Fruit fly (Drosophila melanogaster): ENCODE measurements around the gene CG46523.

CG46523 gene

DNA sequence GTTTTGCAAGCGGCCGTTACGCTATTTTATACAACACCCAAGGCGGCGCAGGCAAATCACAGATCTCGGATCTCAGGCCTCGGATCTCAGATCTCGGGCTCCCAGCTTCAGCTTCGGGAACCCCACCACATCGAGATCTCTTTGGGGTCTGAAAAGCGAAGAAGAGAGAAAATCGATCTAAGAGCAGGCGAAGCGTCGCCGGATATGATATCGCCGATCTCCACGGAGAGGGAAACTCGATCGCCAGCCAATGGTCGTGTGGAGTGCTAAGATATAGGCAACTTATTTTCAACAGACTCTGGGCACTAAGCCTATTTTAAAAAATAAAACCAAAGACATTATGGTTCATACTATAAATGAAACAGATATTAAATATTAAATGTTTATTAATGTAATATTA is at the start of gene CG46523, which contains the start of gene CG5687:
Gene CG46523, minus strand, starts transcription at position 337 of the 400 bp plus-strand sequence.
Gene CG5687, minus strand, starts transcription at position 337 of the 400 bp plus-strand sequence.
- TF ChIP-seq Sin3A (optimal IDR thresholded peaks at IDR 0.05) (no peak), h (optimal IDR thresholded peaks at IDR 0.05) (no peak), psq (optimal IDR thresholded peaks at IDR 0.05) (no peak), ttk (optimal IDR thresholded peaks at IDR 0.05) (no peak)

DNA sequence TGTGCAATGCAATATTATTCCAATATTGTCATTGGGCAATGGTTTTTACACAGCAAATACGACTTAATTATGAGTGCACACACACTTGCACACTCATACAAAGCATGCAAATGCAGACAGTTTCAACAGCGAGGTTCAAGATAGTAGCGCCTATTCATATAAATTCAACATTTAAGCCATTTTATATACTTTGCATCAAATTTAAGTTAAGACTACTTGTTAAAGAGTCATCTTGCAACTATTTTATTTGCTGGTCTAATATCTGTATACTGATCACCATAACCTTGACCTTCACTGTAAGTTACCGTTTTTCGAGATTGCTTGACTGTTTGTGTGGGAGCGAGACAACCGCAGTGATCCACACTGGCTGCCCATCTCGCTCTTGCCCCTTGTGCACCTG is 46.5 kb upstream of the CG46523 start:
- TF ChIP-seq ttk (optimal IDR thresholded peaks at IDR 0.05) (no peak), psq (optimal IDR thresholded peaks at IDR 0.05) (no peak), h (optimal IDR thresholded peaks at IDR 0.05) (no peak), Sin3A (optimal IDR thresholded peaks at IDR 0.05) (no peak), insv (optimal IDR thresholded peaks at IDR 0.05) (no peak), Myc (optimal IDR thresholded peaks at IDR 0.05) (no peak)

DNA sequence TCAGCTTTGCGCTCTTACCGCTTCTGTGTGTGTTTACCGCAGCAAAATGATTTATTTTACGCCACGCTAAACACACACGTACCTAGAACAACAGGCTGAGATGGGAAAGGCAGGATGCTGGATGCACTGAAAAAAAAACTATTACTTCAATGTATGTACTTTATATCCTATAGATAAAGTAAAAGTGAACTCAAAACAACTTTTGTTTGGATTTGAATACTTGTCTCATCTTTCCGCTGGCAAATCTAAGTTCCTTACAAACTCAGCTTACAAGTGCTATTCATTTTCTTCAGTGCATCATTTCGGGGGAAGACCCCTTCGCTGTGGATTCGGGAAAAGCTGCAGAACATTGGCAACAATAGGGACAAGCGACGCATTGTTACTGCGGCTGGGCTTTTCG is 37.9 kb upstream of the CG46523 start:
- no peak for TF ChIP-seq Myc (optimal IDR thresholded peaks at IDR 0.05)
- no peak for TF ChIP-seq insv (optimal IDR thresholded peaks at IDR 0.05)
- TF ChIP-seq ttk (optimal IDR thresholded peaks at IDR 0.05), result no peak
- TF ChIP-seq psq (optimal IDR thresholded peaks at IDR 0.05), result no peak
- TF ChIP-seq Sin3A (optimal IDR thresholded peaks at IDR 0.05), result no peak
- no peak for TF ChIP-seq h (optimal IDR thresholded peaks at IDR 0.05)

DNA sequence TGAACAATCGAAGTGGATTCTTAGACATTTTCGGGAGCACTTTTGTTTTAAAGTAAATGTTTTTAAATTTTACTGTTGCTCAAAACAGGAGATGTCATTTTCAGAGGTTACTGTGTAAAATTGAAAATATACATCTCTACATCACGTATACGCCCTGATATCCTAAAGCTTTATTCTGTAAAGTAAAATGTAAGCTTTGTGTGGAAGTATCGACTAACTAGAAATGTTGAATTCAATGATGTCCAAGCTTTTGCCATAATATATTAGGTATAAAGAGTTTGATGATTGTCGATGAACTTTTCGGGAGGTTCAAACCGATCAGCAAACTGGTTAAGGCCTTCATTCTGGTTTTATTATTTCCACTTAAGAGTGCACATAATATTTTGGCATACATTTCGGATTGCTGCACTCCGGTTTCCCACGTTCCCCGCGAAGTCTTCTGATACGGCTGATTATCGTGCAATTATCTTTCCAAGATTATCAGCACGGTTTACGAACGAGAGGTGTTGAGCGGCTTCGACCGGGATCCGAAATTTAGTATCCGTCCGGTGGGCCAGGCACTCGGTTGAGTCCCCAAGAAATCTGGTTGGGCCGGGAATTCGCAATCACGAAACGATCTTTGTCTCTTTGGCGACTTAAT is 32.3 kb upstream of the CG46523 start, which contains the start of the genes CG11815 and acs:
Gene CG11815, minus strand, starts transcription at position 98 of the 640 bp plus-strand sequence.
Gene acs, plus strand, starts transcription at position 536 of the 640 bp plus-strand sequence.
- TF ChIP-seq Sin3A (optimal IDR thresholded peaks at IDR 0.05) (no peak), ttk (optimal IDR thresholded peaks at IDR 0.05) (no peak), Myc (optimal IDR thresholded peaks at IDR 0.05) (no peak), h (optimal IDR thresholded peaks at IDR 0.05) (no peak), psq (optimal IDR thresholded peaks at IDR 0.05) (no peak), insv (optimal IDR thresholded peaks at IDR 0.05) (no peak)

DNA sequence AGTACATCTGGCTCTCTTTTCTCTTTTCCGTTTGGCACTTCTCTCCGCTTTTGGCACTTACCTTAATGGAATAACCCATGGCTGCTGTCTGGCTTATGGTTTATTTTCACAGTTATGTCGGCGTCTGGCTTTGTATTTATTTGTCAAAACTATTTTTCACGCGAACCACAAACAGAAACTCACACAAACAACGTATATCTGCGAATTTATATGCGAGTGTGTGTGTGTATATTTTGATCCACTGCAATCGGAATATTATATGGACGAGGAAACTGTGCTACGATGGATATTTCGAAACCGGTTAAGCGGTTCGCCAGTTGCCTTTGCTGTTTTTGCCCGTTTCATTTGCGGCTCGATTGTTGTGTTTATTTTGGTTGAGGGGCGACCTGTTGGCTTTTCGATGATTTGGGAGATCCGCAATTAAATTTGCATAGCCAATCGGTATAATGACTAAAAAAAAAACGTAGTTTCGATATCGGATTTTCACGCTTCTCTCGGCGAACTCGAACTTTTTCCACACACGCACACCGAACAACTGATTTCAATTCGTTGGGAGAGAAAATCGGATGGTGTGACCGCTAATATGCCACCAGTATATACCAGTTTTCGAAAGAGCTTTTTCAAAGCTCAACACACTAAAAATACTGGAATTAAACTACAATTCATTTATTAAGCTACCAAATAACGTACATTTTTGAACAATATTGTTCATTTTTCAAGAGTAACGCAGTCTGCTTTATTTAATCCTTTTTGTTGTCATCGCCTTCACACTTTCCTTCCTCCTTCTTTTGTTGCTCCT is 30.8 kb upstream of the CG46523 start, which contains the start of gene CG1927:
Gene CG1927, minus strand, starts transcription at position 541 of the 799 bp plus-strand sequence.
- TF ChIP-seq ttk (optimal IDR thresholded peaks at IDR 0.05) (no peak), psq (optimal IDR thresholded peaks at IDR 0.05) (no peak), Sin3A (optimal IDR thresholded peaks at IDR 0.05) (no peak), insv (optimal IDR thresholded peaks at IDR 0.05) (no peak), Myc (optimal IDR thresholded peaks at IDR 0.05) (no peak), h (optimal IDR thresholded peaks at IDR 0.05) (no peak)

DNA sequence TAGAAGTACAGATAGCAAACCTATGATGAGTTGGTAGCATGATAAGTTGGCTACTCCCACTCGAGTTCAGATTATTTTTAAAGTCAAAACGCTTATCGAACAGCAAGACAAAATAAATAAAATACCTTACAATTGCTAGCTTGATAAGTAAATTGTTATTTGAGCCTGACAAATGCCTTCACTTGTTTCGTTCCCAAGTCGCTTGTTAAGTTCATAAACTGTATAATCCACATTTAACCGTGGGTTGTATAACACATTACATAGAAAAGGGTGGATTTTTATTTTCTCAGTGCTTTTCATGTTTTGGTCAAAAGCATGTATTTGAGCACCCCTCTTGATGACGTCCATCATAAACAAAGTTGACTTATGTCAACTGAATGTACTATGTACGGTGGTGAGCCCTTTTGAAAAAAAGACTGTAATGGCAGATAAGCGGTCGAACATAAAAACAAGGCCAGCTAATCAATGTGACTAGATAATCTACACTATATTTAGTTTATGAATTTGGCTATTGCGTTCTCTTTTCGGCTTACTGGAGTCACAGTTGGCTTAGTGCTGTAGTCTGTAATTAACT is 30.0 kb upstream of the CG46523 start:
- TF ChIP-seq h (optimal IDR thresholded peaks at IDR 0.05) (no peak), ttk (optimal IDR thresholded peaks at IDR 0.05) (no peak), insv (optimal IDR thresholded peaks at IDR 0.05) (no peak), Sin3A (optimal IDR thresholded peaks at IDR 0.05) (no peak), psq (optimal IDR thresholded peaks at IDR 0.05) (no peak), Myc (optimal IDR thresholded peaks at IDR 0.05) (no peak)

DNA sequence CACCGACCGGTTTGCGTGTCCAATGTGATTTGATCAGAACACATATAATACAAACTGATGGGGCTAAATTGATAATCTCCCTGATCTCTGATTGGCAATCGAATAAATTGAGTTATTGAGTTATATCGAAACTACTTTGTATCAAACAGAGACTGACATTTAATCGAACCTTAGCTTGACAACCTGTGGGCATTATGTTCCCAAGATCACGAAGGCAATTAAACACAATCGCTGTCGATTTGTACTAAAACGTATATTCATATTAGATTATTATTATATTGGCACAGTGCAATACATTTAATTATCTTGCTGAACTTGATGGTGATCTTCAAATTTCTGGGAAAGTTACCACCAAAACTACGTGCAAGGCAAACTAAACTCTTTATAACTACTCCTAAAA is 29.5 kb upstream of the CG46523 start:
- TF ChIP-seq Myc (optimal IDR thresholded peaks at IDR 0.05), result no peak
- no peak for TF ChIP-seq h (optimal IDR thresholded peaks at IDR 0.05)

DNA sequence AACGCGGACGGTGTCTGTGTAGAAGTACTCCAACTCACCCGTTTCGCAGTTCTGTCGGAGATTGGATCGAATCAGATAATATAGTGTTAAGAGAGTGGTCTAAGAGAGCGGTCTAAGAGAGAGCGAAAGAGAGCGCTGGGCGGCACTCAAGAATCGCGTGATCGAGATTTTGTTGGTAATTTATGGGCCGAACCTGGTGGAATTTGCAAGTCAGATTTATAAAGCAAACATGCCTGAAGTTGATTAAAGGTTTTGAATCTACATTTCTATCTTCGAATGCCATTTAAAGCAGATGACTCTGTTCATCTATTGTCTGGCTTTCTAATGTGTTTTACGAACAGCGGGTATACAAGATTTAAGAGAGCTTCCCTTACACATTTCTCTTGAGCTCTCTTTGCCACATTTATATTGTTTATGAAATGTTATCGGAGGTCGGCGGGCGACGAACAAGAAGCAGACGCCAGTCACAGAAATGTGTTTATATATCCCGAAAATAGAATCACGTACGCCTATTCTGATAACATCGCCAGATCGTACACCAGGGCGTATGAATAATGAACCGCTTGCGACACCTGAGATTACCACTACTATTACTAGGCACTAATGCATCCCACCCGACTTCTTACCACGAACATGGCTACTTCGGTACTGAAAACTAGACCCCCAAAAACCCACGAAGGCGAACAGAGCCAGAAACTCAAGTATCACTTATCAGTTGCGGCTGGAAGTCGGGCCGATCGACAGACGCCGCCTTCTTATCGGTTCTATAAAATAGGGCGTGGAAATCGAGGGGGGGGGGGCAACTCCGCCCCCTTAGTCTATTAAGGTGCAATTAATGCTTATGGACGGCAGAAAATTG is 28.8 kb upstream of the CG46523 start:
- TF ChIP-seq psq (optimal IDR thresholded peaks at IDR 0.05) (no peak), insv (optimal IDR thresholded peaks at IDR 0.05) (no peak)

DNA sequence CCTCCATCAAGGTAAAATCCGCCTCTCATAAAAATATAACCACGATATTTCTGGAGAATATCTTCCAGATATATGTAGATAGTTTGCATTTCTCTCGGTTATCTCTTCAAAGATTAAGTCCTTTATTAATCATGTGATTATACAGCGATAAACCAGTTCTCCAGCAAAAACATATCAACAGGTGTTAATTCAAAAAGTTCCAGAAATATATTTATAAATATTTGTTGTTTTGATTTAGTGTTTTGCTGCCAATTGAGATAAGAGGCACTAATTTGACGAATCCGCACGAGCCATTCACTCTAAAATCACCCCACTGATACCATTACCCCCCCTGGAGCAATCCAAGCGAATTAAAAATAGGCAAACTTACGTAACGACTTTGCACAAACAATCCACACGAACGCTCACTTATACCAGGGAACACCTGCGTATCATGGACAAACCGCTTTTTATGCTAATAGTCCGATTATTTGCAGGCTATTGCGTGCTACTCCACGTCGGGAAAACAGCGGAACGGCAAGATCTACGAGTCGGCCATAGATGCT is 25.8 kb upstream of the CG46523 start:
- TF ChIP-seq Sin3A (optimal IDR thresholded peaks at IDR 0.05) (no peak), Myc (optimal IDR thresholded peaks at IDR 0.05) (no peak), psq (optimal IDR thresholded peaks at IDR 0.05) (no peak), ttk (optimal IDR thresholded peaks at IDR 0.05) (no peak), h (optimal IDR thresholded peaks at IDR 0.05) (no peak), insv (optimal IDR thresholded peaks at IDR 0.05) (no peak)

DNA sequence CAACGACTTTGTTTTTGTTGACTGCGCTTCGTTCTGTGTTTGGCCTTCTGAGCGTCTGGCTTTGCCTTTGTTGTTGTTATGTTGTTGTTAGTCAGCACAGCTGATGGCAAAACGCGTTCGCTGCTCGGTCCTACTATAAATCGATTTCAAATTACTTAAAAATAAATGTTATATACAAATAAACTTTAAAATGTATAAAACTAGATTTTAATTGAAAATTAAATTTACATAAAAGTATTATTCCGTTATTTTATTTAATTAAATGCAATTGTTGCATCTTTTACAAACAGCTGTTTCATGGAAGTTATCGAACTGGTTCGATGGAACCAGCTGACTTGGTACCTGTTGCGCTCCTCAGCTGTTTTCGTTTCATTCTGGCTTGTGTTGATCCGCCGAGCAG is 25.2 kb upstream of the CG46523 start, which contains the start of gene mv:
Gene mv, minus strand, starts transcription at position 80 of the 400 bp plus-strand sequence.
- TF ChIP-seq h (optimal IDR thresholded peaks at IDR 0.05) (no peak), Sin3A (optimal IDR thresholded peaks at IDR 0.05) (no peak), ttk (optimal IDR thresholded peaks at IDR 0.05) (no peak), psq (optimal IDR thresholded peaks at IDR 0.05) (no peak), insv (optimal IDR thresholded peaks at IDR 0.05) (no peak), Myc (optimal IDR thresholded peaks at IDR 0.05) (no peak)

DNA sequence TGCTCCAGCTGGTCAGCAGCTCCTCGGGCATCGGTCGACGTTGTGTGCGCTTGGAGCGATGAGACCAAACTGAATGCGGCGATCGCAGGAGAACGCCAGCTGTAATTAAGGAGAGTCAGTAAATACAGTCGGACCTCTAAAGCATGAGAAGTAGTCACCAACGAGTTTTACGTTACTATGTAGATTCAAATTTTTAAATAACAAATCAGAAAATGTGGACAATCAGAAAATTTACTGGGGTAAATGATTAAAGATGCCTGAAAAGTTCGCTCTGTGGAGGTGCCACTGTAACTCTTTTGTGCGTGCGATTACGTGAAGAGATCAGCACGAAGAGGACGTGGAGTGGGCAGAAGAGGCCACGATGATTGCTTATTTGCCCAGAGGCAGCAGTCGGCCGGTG is 24.1 kb upstream of the CG46523 start, which contains the start of gene SCOT:
Gene SCOT, plus strand, starts transcription at position 180 of the 400 bp plus-strand sequence.
- no peak for TF ChIP-seq insv (optimal IDR thresholded peaks at IDR 0.05)
- TF ChIP-seq psq (optimal IDR thresholded peaks at IDR 0.05), result no peak
- TF ChIP-seq ttk (optimal IDR thresholded peaks at IDR 0.05), result no peak
- no peak for TF ChIP-seq h (optimal IDR thresholded peaks at IDR 0.05)
- TF ChIP-seq Myc (optimal IDR thresholded peaks at IDR 0.05), result no peak
- TF ChIP-seq Sin3A (optimal IDR thresholded peaks at IDR 0.05), result no peak
